Worm (Caenorhabditis elegans): ENCODE results near the gene Y54G2A.57.

Gene Y54G2A.57

DNA sequence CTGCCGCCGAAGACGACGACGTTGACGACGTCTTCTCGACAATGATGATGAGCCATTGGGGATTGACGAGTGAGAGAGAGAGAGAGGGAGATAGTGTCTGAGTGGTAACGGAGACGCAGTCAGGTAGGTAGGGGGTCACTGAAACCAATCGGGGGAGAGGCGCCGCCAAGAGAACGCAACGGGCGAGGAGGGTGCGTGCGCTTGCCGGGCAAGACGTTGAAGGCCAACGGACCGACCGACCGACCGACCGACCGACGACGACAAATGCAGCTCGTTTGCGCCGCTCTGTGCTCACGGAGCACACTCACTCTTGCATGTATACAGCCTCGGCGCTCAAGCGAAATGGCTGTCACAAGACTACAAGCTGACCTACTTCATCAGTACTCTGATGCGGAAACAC, 20.8 kb downstream of the Y54G2A.57 start (continued):
- TF ChIP-seq tra-1 (GFP tag; IDR thresholded peaks at IDR 0.05) (no peak), nhr-77 (tag; optimal IDR thresholded peaks at IDR 0.05) (no peak), ztf-11 (tag; optimal IDR thresholded peaks at IDR 0.05) (no peak), mxl-3 (GFP tag; optimal IDR thresholded peaks at IDR 0.05) (peak; percentile 47), cey-2 (tag; optimal IDR thresholded peaks at IDR 0.05; ENCODE audit: borderline replicate concordance, insufficient read depth) (no peak), tag-97 (GFP tag; IDR thresholded peaks at IDR 0.05) (no peak), spr-3 (GFP tag; optimal IDR thresholded peaks at IDR 0.05) (no peak), lin-39 (tag; optimal IDR thresholded peaks at IDR 0.05) (no peak), F37D6.2 (tag; optimal IDR thresholded peaks at IDR 0.05) (no peak), lin-38 (GFP tag; IDR thresholded peaks at IDR 0.05) (0 out of 2 replicates have a peak, but pooled peaks have one; percentile 5), nhr-10 (tag; optimal IDR thresholded peaks at IDR 0.05) (no peak), zip-11 (GFP tag; IDR thresholded peaks at IDR 0.05) (no peak), zip-2 (tag; optimal IDR thresholded peaks at IDR 0.05) (no peak), ZK337.2 (GFP tag; IDR thresholded peaks at IDR 0.05) (no peak), sdz-12 (GFP tag; optimal IDR thresholded peaks at IDR 0.05) (no peak), attf-4 (tag; optimal IDR thresholded peaks at IDR 0.05) (no peak), madf-5 (GFP tag; IDR thresholded peaks at IDR 0.05) (no peak), lin-29 (GFP tag; IDR thresholded peaks at IDR 0.05) (no peak), hmg-1.1 (GFP tag; IDR thresholded peaks at IDR 0.05) (peak; percentile 56), skn-1 (tag; optimal IDR thresholded peaks at IDR 0.05) (no peak), jun-1 (tag; optimal IDR thresholded peaks at IDR 0.05) (no peak), zfp-3 (GFP tag; conservative IDR thresholded peaks at IDR 0.05) (no peak), saeg-2 (GFP tag; IDR thresholded peaks at IDR 0.05) (no peak), fos-1 (tag; optimal IDR thresholded peaks at IDR 0.05) (no peak), F44E2.7 (GFP tag; IDR thresholded peaks at IDR 0.05) (0 out of 2 replicates have a peak, but pooled peaks have one; percentile 50), aha-1 (tag) (peak; percentile 61), lsy-2 (tag; optimal IDR thresholded peaks at IDR 0.05) (no peak), ceh-32 (tag; optimal IDR thresholded peaks at IDR 0.05; ENCODE audit: poor library complexity) (no peak), ces-1 (GFP tag; optimal IDR thresholded peaks at IDR 0.05) (no peak), snpc-4 (tag; optimal IDR thresholded peaks at IDR 0.05) (no peak), dmd-9 (GFP tag; IDR thresholded peaks at IDR 0.05) (no peak), Y5F2A.4 (GFP tag; optimal IDR thresholded peaks at IDR 0.05) (no peak), duxl-1 (tag; optimal IDR thresholded peaks at IDR 0.05; ENCODE audit: poor library complexity) (no peak), zag-1 (tag; optimal IDR thresholded peaks at IDR 0.05) (no peak), mxl-2 (GFP tag; conservative IDR thresholded peaks at IDR 0.05) (no peak), set-16 (GFP tag; IDR thresholded peaks at IDR 0.05) (peak; percentile 97), T26A8.4 (GFP tag; IDR thresholded peaks at IDR 0.05) (peak; percentile 52), lim-7 (GFP tag; IDR thresholded peaks at IDR 0.05) (no peak), ZK546.5 (tag; optimal IDR thresholded peaks at IDR 0.05) (no peak), ceh-20 (GFP tag; IDR thresholded peaks at IDR 0.05) (no peak), lir-3 (tag; optimal IDR thresholded peaks at IDR 0.05) (no peak), nhr-11 (tag; optimal IDR thresholded peaks at IDR 0.05) (no peak), daf-16 (GFP tag; optimal IDR thresholded peaks at IDR 0.05) (no peak), daf-16 (tag; optimal IDR thresholded peaks at IDR 0.05) (no peak), snpc-1.2 (GFP tag; IDR thresholded peaks at IDR 0.05) (peak; percentile 46; the same call in 1 of the 2 replicates), nhr-111 (GFP tag; optimal IDR thresholded peaks at IDR 0.05) (no peak), hlh-30 (tag; optimal IDR thresholded peaks at IDR 0.05; ENCODE audit: insufficient read depth) (peak; percentile 34), dve-1 (tag; optimal IDR thresholded peaks at IDR 0.05; ENCODE audit: insufficient read depth) (no peak), unc-39 (tag; optimal IDR thresholded peaks at IDR 0.05) (no peak), F26F4.8 (GFP tag; conservative IDR thresholded peaks at IDR 0.05) (no peak), lin-13 (GFP tag; optimal IDR thresholded peaks at IDR 0.05) (no peak), rbr-2 (tag; optimal IDR thresholded peaks at IDR 0.05) (peak; percentile 7), hlh-11 (tag; optimal IDR thresholded peaks at IDR 0.05) (peak; percentile 44)
